Fruit fly (Drosophila melanogaster) whole organism, prepupa: ENCODE measurements around the gene Dad1.

ENCODE experiments used
- Blimp-1 ChIP-seq: fragments of 200-800 bp; sonication (Bioruptor generic); optimal IDR thresholded peaks from 3 replicates; lab custom pipeline; 2017; ENCODE audit warnings: missing biosample characterization, missing genetic modification characterization, mild to moderate bottlenecking, moderate library complexity, missing genetic modification reagents
- CG10631 ChIP-seq: fragments of 200-800 bp; sonication (Bioruptor generic); optimal IDR thresholded peaks from 2 replicates; lab custom pipeline; 2016; ENCODE audit warnings: missing biosample characterization, missing genetic modification characterization
- CG11902 ChIP-seq: fragments of 200-800 bp; sonication (Bioruptor generic); optimal IDR thresholded peaks from 3 replicates; lab custom pipeline; 2016; ENCODE audit warnings: missing biosample characterization, missing genetic modification characterization
- CG1621 ChIP-seq: fragments of 200-800 bp; sonication (Bioruptor generic); optimal IDR thresholded peaks from 3 replicates; lab custom pipeline; 2018; ENCODE audit warnings: missing biosample characterization, mild to moderate bottlenecking, missing genetic modification characterization
- CG16779 ChIP-seq: fragments of 200-800 bp; sonication (Bioruptor generic); optimal IDR thresholded peaks from 3 replicates; lab custom pipeline; 2017; ENCODE audit warnings: missing biosample characterization, mild to moderate bottlenecking, missing genetic modification characterization
- CG3032 ChIP-seq: fragments of 200-800 bp; optimal IDR thresholded peaks from 2 replicates; lab custom pipeline; 2019; ENCODE audit warnings: missing biosample characterization, mild to moderate bottlenecking, missing genetic modification characterization, moderate library complexity
- CG31627 ChIP-seq: fragments of 200-800 bp; sonication (Bioruptor generic); optimal IDR thresholded peaks from 3 replicates; lab custom pipeline; 2016; ENCODE audit warnings: missing biosample characterization, missing genetic modification characterization
- CG34406 ChIP-seq: fragments of 200-800 bp; sonication (Bioruptor generic); optimal IDR thresholded peaks from 3 replicates; lab custom pipeline; 2016; ENCODE audit warnings: missing biosample characterization, missing genetic modification characterization
- CG3919 ChIP-seq: fragments of 200-800 bp; sonication (Bioruptor generic); optimal IDR thresholded peaks from 3 replicates; lab custom pipeline; 2016; ENCODE audit warnings: missing biosample characterization, missing genetic modification characterization
- CG4318 ChIP-seq: fragments of 200-800 bp; sonication (Bioruptor generic); optimal IDR thresholded peaks from 3 replicates; lab custom pipeline; 2017; ENCODE audit warnings: missing biosample characterization, mild to moderate bottlenecking, missing genetic modification characterization
- CG6163 ChIP-seq: fragments of 200-800 bp; sonication (Bioruptor generic); IDR thresholded peaks from 3 replicates; pipeline ENCODE4 v1.3.6; 2022; ENCODE audit warnings: missing biosample characterization, missing genetic modification characterization
- CG6276 ChIP-seq: fragments of 200-800 bp; sonication (Bioruptor generic); optimal IDR thresholded peaks from 2 replicates; lab custom pipeline; 2017; ENCODE audit warnings: missing biosample characterization, mild to moderate bottlenecking, missing genetic modification characterization
- CG6792 ChIP-seq: fragments of 200-800 bp; sonication (Bioruptor generic); optimal IDR thresholded peaks from 3 replicates; lab custom pipeline; 2016; ENCODE audit warnings: missing biosample characterization, missing genetic modification characterization
- CG6808 ChIP-seq: fragments of 200-800 bp; sonication (Bioruptor generic); optimal IDR thresholded peaks from 3 replicates; lab custom pipeline; 2017; ENCODE audit warnings: missing biosample characterization, missing genetic modification characterization, mild to moderate bottlenecking, moderate library complexity, missing genetic modification reagents
- CG6854 ChIP-seq: fragments of 200-800 bp; sonication (Bioruptor generic); optimal IDR thresholded peaks from 2 replicates; lab custom pipeline; 2017; ENCODE audit warnings: missing biosample characterization, mild to moderate bottlenecking, missing genetic modification characterization
- CG7368 ChIP-seq: fragments of 200-800 bp; sonication (Bioruptor generic); optimal IDR thresholded peaks from 3 replicates; lab custom pipeline; 2016; ENCODE audit warnings: missing biosample characterization, missing genetic modification characterization
- CG8119 ChIP-seq: fragments of 200-800 bp; sonication (Bioruptor generic); IDR thresholded peaks from 3 replicates; pipeline ENCODE4 v1.3.6; 2022; ENCODE audit warnings: missing biosample characterization, missing genetic modification characterization
- CG8319 ChIP-seq: fragments of 200-800 bp; sonication (Bioruptor generic); optimal IDR thresholded peaks from 3 replicates; lab custom pipeline; 2016; ENCODE audit warnings: missing biosample characterization, missing genetic modification characterization
- CG8632 ChIP-seq: fragments of 200-800 bp; sonication (Bioruptor generic); optimal IDR thresholded peaks from 3 replicates; lab custom pipeline; 2016; ENCODE audit warnings: missing biosample characterization, missing genetic modification characterization
- Eip75B ChIP-seq: fragments of 200-800 bp; sonication (Bioruptor generic); optimal IDR thresholded peaks from 3 replicates; lab custom pipeline; 2016; ENCODE audit warnings: missing biosample characterization, missing genetic modification characterization
- Eip78C ChIP-seq: fragments of 200-800 bp; sonication (Bioruptor generic); peaks from one replicate; lab custom pipeline; 2016; ENCODE audit warnings: missing biosample characterization, missing genetic modification characterization
- Ets21C ChIP-seq: fragments of 200-800 bp; sonication (Bioruptor generic); optimal IDR thresholded peaks from 3 replicates; lab custom pipeline; 2016; ENCODE audit warnings: missing biosample characterization, missing genetic modification characterization
- Gug ChIP-seq: fragments of 200-800 bp; sonication (Bioruptor generic); IDR thresholded peaks from 2 replicates; pipeline ENCODE4 v1.3.6; 2022; ENCODE audit warnings: missing biosample characterization, missing genetic modification characterization
- Hr38 ChIP-seq: sonication (Bioruptor generic); optimal IDR thresholded peaks from 2 replicates; lab custom pipeline; 2016; ENCODE audit warnings: missing biosample characterization, missing genetic modification characterization
- Lpt ChIP-seq: fragments of 200-800 bp; sonication (Bioruptor generic); optimal IDR thresholded peaks from 3 replicates; lab custom pipeline; 2016; ENCODE audit warnings: missing biosample characterization, missing genetic modification characterization
- achi ChIP-seq: fragments of 200-800 bp; sonication (Bioruptor generic); optimal IDR thresholded peaks from 3 replicates; lab custom pipeline; 2016; ENCODE audit warnings: missing biosample characterization, missing genetic modification characterization
- acj6 ChIP-seq: fragments of 200-800 bp; sonication (Bioruptor generic); optimal IDR thresholded peaks from 3 replicates; lab custom pipeline; 2016; ENCODE audit warnings: missing biosample characterization, missing genetic modification characterization
- cyc ChIP-seq: fragments of 200-800 bp; sonication (Bioruptor generic); optimal IDR thresholded peaks from 3 replicates; lab custom pipeline; 2016; ENCODE audit warnings: missing biosample characterization, missing genetic modification characterization
- eg ChIP-seq: fragments of 200-800 bp; sonication (Bioruptor generic); IDR thresholded peaks from 3 replicates; pipeline ENCODE4 v1.3.6; 2022; ENCODE audit warnings: missing biosample characterization, missing genetic modification characterization
- esn ChIP-seq: fragments of 200-800 bp; sonication (Bioruptor generic); optimal IDR thresholded peaks from 2 replicates; lab custom pipeline; 2016; ENCODE audit warnings: missing biosample characterization, mild to moderate bottlenecking, missing genetic modification characterization, moderate library complexity
- fd59A ChIP-seq: fragments of 200-800 bp; sonication (Bioruptor generic); optimal IDR thresholded peaks from 2 replicates; lab custom pipeline; 2017; ENCODE audit warnings: missing biosample characterization, mild to moderate bottlenecking, missing genetic modification characterization, missing genetic modification reagents
- lz ChIP-seq: fragments of 200-800 bp; sonication (Bioruptor generic); optimal IDR thresholded peaks from 3 replicates; lab custom pipeline; 2016; ENCODE audit warnings: missing biosample characterization, missing genetic modification characterization
- net ChIP-seq: fragments of 200-800 bp; sonication (Bioruptor generic); optimal IDR thresholded peaks from 3 replicates; lab custom pipeline; 2016; ENCODE audit warnings: missing biosample characterization, missing genetic modification characterization
- salr ChIP-seq, 2 experiments: fragments of 200-800 bp; sonication (Bioruptor generic); optimal IDR thresholded peaks; 3 replicates each; lab custom pipeline; 2016 to 2018; ENCODE audit warnings: missing biosample characterization in 2 of 2, missing genetic modification characterization in 2 of 2, mild to moderate bottlenecking in 1 of 2
- vri ChIP-seq: fragments of 200-800 bp; sonication (Bioruptor generic); optimal IDR thresholded peaks from 3 replicates; lab custom pipeline; 2016; ENCODE audit warnings: missing biosample characterization, mild to moderate bottlenecking, missing genetic modification characterization

Gene Dad1

DNA sequence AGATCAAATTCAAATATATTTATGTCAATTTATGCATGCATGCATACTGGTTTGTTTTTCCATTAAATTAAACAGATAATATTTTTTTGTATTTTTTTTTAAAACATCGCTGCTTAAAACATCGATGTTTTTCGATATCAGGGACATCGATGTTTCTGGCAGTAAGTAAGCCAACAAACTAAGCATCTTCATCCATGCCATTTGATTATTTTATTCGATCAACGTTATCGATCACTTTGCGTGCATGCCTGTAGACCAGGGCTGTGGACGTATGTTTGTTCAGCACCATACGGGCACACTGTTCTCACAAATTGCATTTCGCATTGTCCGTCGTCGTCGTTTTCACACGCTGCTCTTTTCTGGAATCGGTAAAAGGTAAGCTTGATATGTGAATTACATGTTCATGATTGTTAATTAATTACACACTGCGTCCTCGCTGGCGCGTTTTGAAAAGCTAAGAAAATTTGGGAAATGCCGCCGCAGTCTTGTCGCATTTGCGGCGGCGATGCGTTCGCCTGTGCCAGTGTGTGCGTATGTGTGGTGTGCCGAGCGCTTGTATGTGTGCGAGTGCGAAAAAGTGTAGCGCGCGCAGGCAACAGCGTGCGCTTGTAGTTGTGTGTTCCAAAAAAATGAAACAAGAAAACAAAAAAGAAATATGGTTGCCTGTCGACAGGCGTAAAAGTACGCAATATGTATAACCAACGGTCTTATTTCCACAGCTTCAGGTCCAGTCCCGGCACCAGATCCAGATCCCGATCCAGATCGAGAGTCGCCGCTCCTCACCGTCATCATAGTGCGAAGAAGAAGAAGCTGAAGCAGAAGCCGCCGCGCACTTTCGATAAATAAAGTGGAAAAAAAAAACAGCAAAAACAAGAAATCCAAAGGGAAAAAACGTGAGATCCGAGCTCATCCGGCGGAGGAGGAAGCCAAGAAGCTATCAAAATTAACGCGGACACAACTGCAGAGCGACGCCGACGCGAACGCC lies 19.6 kb upstream of the Dad1 start, which contains the start of gene emb (continued):
- TF ChIP-seq CG6854 (GFP tag; lab: Kevin White, UChicago) (peak; percentile 69), esn (GFP tag; lab: Kevin White, UChicago) (peak; percentile 57), eg (peak; percentile 76), net (no peak), CG8119 (GFP tag; lab: Robert Waterston, UW) (peak; percentile 79), CG4318 (no peak), salr (GFP tag; optimal IDR thresholded peaks at IDR 0.05; lab: Kevin White, UChicago) (no peak), CG34406 (GFP tag; lab: Kevin White, UChicago) (peak; percentile 51), CG1621 (tag; lab: Kevin White, UChicago) (no peak), CG6163 (GFP tag; lab: Robert Waterston, UW) (peak; percentile 79), Blimp-1 (GFP tag; lab: Kevin White, UChicago) (peak; percentile 11), acj6 (GFP tag; lab: Kevin White, UChicago) (no peak), CG3919 (GFP tag; lab: Kevin White, UChicago) (no peak), vri (GFP tag; lab: Kevin White, UChicago) (no peak), CG6808 (GFP tag; lab: Kevin White, UChicago) (peak; percentile 76), lz (peak; percentile 36), achi (GFP tag; lab: Kevin White, UChicago) (no peak), CG6276 (no peak), Eip75B (GFP tag; lab: Kevin White, UChicago) (no peak), Lpt (GFP tag; lab: Kevin White, UChicago) (no peak)
- TF ChIP-seq, all 60 proteins: peak for 23

DNA sequence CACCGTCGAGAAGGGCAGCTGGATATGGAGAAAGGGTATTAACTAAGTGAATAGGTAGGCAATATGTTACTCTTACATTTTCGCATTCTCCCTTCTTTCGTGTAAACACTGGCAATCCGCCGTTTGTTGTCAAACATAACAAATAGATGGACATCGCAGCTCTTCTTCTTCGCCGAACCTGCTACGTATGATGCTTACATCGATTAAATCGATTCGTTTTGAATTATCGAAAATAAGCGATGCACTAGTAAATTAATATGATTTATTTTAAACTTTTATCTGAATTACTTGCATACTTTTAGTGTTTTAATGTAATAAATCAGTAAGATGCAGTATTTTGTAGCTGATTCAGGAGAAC lies 19.0 kb upstream of the Dad1 start, which contains the start of gene fy:
Gene fy, minus strand, starts transcription at position 353 of the 358 bp plus-strand sequence.
- TF ChIP-seq esn (GFP tag; lab: Kevin White, UChicago) = no peak
- no peak for TF ChIP-seq CG8319 (GFP tag; lab: Kevin White, UChicago)
- no peak for TF ChIP-seq CG6792 (GFP tag; lab: Kevin White, UChicago)
- no peak for TF ChIP-seq CG16779 (tag; lab: Kevin White, UChicago)
- no peak for TF ChIP-seq eg
- no peak for TF ChIP-seq Eip75B (GFP tag; lab: Kevin White, UChicago)
- no peak for TF ChIP-seq CG8632 (GFP tag; lab: Kevin White, UChicago)
- no peak for TF ChIP-seq CG6276
- no peak for TF ChIP-seq Eip78C (GFP tag; lab: Kevin White, UChicago)
- no peak for TF ChIP-seq achi (GFP tag; lab: Kevin White, UChicago)
- no peak for TF ChIP-seq CG31627 (GFP tag; lab: Kevin White, UChicago)
- no peak for TF ChIP-seq Gug
- TF ChIP-seq Ets21C (GFP tag; lab: Kevin White, UChicago) = no peak
- no peak for TF ChIP-seq CG7368
- no peak for TF ChIP-seq CG10631 (GFP tag; lab: Kevin White, UChicago)

DNA sequence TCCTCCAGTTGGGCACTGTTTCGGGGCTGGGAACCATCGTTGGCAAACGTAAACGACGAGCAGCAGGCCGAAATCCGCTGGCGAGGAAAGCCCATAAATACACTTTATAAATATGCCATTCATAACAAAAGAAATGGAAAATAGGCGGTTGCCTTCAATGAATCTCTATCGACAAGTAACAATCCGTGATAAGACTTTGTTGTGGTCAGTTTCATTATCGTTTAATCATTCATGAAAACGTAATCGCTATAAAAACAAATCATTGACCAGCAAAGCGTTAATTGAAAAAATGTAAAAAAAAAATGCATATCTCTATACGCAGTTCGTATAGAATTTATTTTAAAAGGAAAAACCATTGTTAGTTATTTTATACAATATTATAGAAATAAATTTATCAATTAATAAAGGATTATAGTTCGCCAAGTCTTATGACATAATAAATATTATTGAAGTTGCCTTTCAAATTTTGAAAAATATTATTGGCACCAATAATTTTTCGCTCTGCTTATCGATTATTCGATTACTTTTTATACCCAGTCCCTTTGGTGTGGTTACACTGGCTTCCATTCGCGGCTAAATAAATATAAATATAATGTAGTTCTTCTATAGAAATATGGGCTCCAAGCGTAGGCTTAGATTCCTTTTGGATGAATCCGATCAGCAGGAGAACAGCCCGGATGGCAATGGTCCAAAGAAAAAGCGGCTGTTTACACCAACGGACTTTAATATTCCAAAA lies 16.1 kb upstream of the Dad1 start, which contains the start of gene CG31898:
Gene CG31898, plus strand, starts transcription at position 559 of the 736 bp plus-strand sequence.
- TF ChIP-seq fd59A (GFP tag; lab: Kevin White, UChicago) (no peak), CG11902 (GFP tag; lab: Kevin White, UChicago) (no peak), vri (GFP tag; lab: Kevin White, UChicago) (peak; percentile 87), CG3032 (no peak), Hr38 (GFP tag; lab: Kevin White, UChicago) (no peak), cyc (GFP tag; lab: Kevin White, UChicago) (no peak)
